Fruit fly (Drosophila melanogaster): Measurements from ENCODE around the gene CG16721.

DNA sequence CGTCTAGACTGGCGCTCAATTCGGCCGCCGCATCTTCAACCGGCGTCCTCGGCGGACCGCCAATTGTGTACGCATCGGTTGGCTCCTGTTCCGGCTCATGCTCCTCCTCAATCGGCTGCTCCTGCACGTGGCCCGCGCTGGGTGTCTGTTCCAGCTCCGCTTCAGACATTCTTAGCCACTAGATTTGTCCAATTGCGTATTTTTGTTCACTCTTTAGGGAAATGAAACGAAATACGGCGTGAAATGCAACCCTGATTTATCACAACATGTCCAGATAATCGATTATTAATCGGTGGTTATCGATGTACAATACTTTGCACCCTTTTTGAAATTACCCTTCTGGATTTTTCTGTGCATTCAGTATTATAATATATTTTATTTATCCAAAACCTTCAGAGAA, 3.1 kb upstream of the CG16721 start, which contains the start of gene mof:
- TF ChIP-seq CG14711 (tag; optimal IDR thresholded peaks at IDR 0.05) (no peak), CG1620 (GFP tag; optimal IDR thresholded peaks at IDR 0.05) (no peak), ovo (GFP tag; optimal IDR thresholded peaks at IDR 0.05) (no peak), CG7045 (GFP tag; optimal IDR thresholded peaks at IDR 0.05) (no peak), CG5204 (GFP tag; optimal IDR thresholded peaks at IDR 0.05) (no peak), toe (GFP tag; optimal IDR thresholded peaks at IDR 0.05) (no peak), cnc (optimal IDR thresholded peaks at IDR 0.05) (no peak)
